Fruit fly (Drosophila melanogaster) whole organism, embryonic: ENCODE data around the gene Dif.
A peak's percentile ranks its signal among the peaks of the same experiment; 100 is the strongest.

ENCODE experiments used
- Aef1 ChIP-seq: fragments of 200-800 bp; sonication (Bioruptor generic); IDR thresholded peaks from 3 replicates; pipeline ENCODE4 v1.3.6; 2022; ENCODE audit warnings: missing biosample characterization, missing genetic modification characterization
- Atf3 ChIP-seq: fragments of 200-800 bp; sonication (Bioruptor generic); optimal IDR thresholded peaks from 3 replicates; lab custom pipeline; 2016; ENCODE audit warnings: missing biosample characterization, missing genetic modification characterization
- Bdp1 ChIP-seq: fragments of 200-800 bp; sonication (Bioruptor generic); optimal IDR thresholded peaks from 3 replicates; lab custom pipeline; 2016; ENCODE audit warnings: missing biosample characterization, missing genetic modification characterization
- CG10431 ChIP-seq: fragments of 200-800 bp; sonication (Bioruptor generic); optimal IDR thresholded peaks from 3 replicates; lab custom pipeline; 2018; ENCODE audit warnings: missing biosample characterization, mild to moderate bottlenecking, missing genetic modification characterization
- CG10543 ChIP-seq: fragments of 200-800 bp; sonication (Bioruptor generic); optimal IDR thresholded peaks from 3 replicates; lab custom pipeline; 2017; ENCODE audit warnings: missing biosample characterization, mild to moderate bottlenecking, missing genetic modification characterization, moderate library complexity
- CG12299 ChIP-seq: fragments of 200-800 bp; sonication (Bioruptor generic); optimal IDR thresholded peaks from 2 replicates; lab custom pipeline; 2018; ENCODE audit warnings: missing biosample characterization, mild to moderate bottlenecking, missing genetic modification characterization
- CG12769 ChIP-seq: fragments of 200-800 bp; sonication (Bioruptor generic); optimal IDR thresholded peaks from 2 replicates; lab custom pipeline; 2019; ENCODE audit warnings: missing biosample characterization, mild to moderate bottlenecking, missing genetic modification characterization, moderate library complexity
- CG16813 ChIP-seq: fragments of 200-800 bp; sonication (Bioruptor generic); IDR thresholded peaks from 3 replicates; pipeline ENCODE4 v1.3.6; 2022; ENCODE audit warnings: missing biosample characterization, missing genetic modification characterization; ENCODE audit not compliant: partially characterized antibody
- CG2129 ChIP-seq: fragments of 200-800 bp; sonication (Bioruptor generic); IDR thresholded peaks from 2 replicates; pipeline ENCODE4 v1.3.6; 2022; ENCODE audit warnings: missing biosample characterization, missing genetic modification characterization; ENCODE audit not compliant: partially characterized antibody
- CG2712 ChIP-seq: fragments of 200-800 bp; optimal IDR thresholded peaks from 3 replicates; lab custom pipeline; 2019; ENCODE audit warnings: missing biosample characterization, mild to moderate bottlenecking, missing genetic modification characterization, moderate library complexity
- CG31365 ChIP-seq: fragments of 200-800 bp; sonication (Bioruptor generic); optimal IDR thresholded peaks from 2 replicates; lab custom pipeline; 2018; ENCODE audit warnings: missing biosample characterization, mild to moderate bottlenecking, missing genetic modification characterization
- CG33213 ChIP-seq: fragments of 200-800 bp; sonication (Bioruptor generic); optimal IDR thresholded peaks from 3 replicates; lab custom pipeline; 2016; ENCODE audit warnings: missing biosample characterization, missing genetic modification characterization
- CG3847 ChIP-seq: fragments of 200-800 bp; sonication (Bioruptor generic); IDR thresholded peaks from 2 replicates; pipeline ENCODE4 v1.3.6; 2022; ENCODE audit warnings: missing biosample characterization, missing genetic modification characterization
- CG43689 ChIP-seq: fragments of 200-800 bp; sonication (Bioruptor generic); IDR thresholded peaks from 2 replicates; pipeline ENCODE4 v1.3.6; 2022; ENCODE audit warnings: missing biosample characterization, missing genetic modification characterization
- CG6175 ChIP-seq: fragments of 200-800 bp; sonication (Bioruptor generic); IDR thresholded peaks from 3 replicates; pipeline ENCODE4 v1.3.6; 2022; ENCODE audit warnings: missing biosample characterization, missing genetic modification characterization
- CG6254 ChIP-seq: fragments of 200-800 bp; sonication (Bioruptor generic); optimal IDR thresholded peaks from 3 replicates; lab custom pipeline; 2017; ENCODE audit warnings: mild to moderate bottlenecking, missing biosample characterization, missing genetic modification reagents, missing genetic modification characterization
- CG6765 ChIP-seq: fragments of 200-800 bp; sonication (Bioruptor generic); optimal IDR thresholded peaks from 3 replicates; lab custom pipeline; 2017; ENCODE audit warnings: missing biosample characterization, mild to moderate bottlenecking, missing genetic modification characterization
- CG7357 ChIP-seq: fragments of 200-800 bp; sonication (Bioruptor generic); IDR thresholded peaks from 3 replicates; pipeline ENCODE4 v1.3.6; 2022; ENCODE audit warnings: missing biosample characterization, missing genetic modification characterization
- CG8359 ChIP-seq: fragments of 200-800 bp; sonication (Bioruptor generic); optimal IDR thresholded peaks from 2 replicates; lab custom pipeline; 2017; ENCODE audit warnings: missing biosample characterization, mild to moderate bottlenecking, missing genetic modification characterization, borderline replicate concordance
- CG8388 ChIP-seq: fragments of 200-800 bp; sonication (Bioruptor generic); optimal IDR thresholded peaks from 2 replicates; lab custom pipeline; 2019; ENCODE audit warnings: missing biosample characterization, mild to moderate bottlenecking, missing genetic modification characterization, moderate library complexity
- CoRest ChIP-seq: fragments of 200-800 bp; sonication (Bioruptor generic); optimal IDR thresholded peaks from 3 replicates; lab custom pipeline; 2018; ENCODE audit warnings: missing biosample characterization, mild to moderate bottlenecking, missing genetic modification characterization, moderate library complexity
- D ChIP-seq, 2 experiments: fragments of 200-800 bp in 1 of 2; fragments of >200 bp in 1 of 2; sonication (Bioruptor generic) in 1 of 2; optimal IDR thresholded peaks; 2 replicates in 1 of 2; 3 replicates in 1 of 2; lab custom pipeline; 2017; ENCODE audit warnings: mild to moderate bottlenecking in 1 of 2, missing biosample characterization in 1 of 2, missing genetic modification characterization in 1 of 2, missing genetic modification reagents in 1 of 2
- D19A ChIP-seq: fragments of 200-800 bp; optimal IDR thresholded peaks from 3 replicates; lab custom pipeline; 2019; ENCODE audit warnings: missing biosample characterization, mild to moderate bottlenecking, missing genetic modification characterization, moderate library complexity
- Fer2 ChIP-seq: fragments of 200-800 bp; sonication (Bioruptor generic); optimal IDR thresholded peaks from 2 replicates; lab custom pipeline; 2018; ENCODE audit warnings: missing biosample characterization, mild to moderate bottlenecking, missing genetic modification characterization, moderate library complexity
- Gug ChIP-seq: fragments of 200-800 bp; sonication (Bioruptor generic); IDR thresholded peaks from 4 replicates; pipeline ENCODE4 v1.3.6; 2022; ENCODE audit warnings: missing biosample characterization, missing genetic modification characterization
- HHEX ChIP-seq: fragments of 200-800 bp; sonication (Bioruptor generic); optimal IDR thresholded peaks from 3 replicates; lab custom pipeline; 2017; ENCODE audit warnings: missing biosample characterization, mild to moderate bottlenecking, missing genetic modification characterization, missing genetic modification reagents
- Jarid2 ChIP-seq: fragments of 200-800 bp; sonication (Bioruptor generic); optimal IDR thresholded peaks from 3 replicates; lab custom pipeline; 2017; ENCODE audit warnings: mild to moderate bottlenecking, missing biosample characterization, missing genetic modification reagents, missing genetic modification characterization
- NK7.1 ChIP-seq: fragments of 200-800 bp; sonication (Bioruptor generic); optimal IDR thresholded peaks from 3 replicates; lab custom pipeline; 2016; ENCODE audit warnings: missing biosample characterization, missing genetic modification characterization
- Optix ChIP-seq: fragments of 200-800 bp; sonication (Bioruptor generic); IDR thresholded peaks from 3 replicates; pipeline ENCODE4 v1.3.6; 2022; ENCODE audit warnings: missing biosample characterization, missing genetic modification characterization
- Sin3A ChIP-seq: fragments of >200 bp; optimal IDR thresholded peaks from 2 replicates; lab custom pipeline; 2018
- Six4 ChIP-seq: fragments of 200-800 bp; sonication (Bioruptor generic); optimal IDR thresholded peaks from 2 replicates; lab custom pipeline; 2016; ENCODE audit warnings: missing biosample characterization, missing genetic modification characterization
- Taf1 ChIP-seq: fragments of 200-800 bp; sonication (Bioruptor generic); IDR thresholded peaks from 2 replicates; pipeline ENCODE4 v1.3.6; 2022; ENCODE audit warnings: missing biosample characterization, missing genetic modification characterization
- bowl ChIP-seq: fragments of 200-800 bp; sonication (Bioruptor generic); IDR thresholded peaks from 2 replicates; pipeline ENCODE4 v1.3.6; 2022; ENCODE audit warnings: missing biosample characterization, missing genetic modification characterization
- btn ChIP-seq: fragments of 200-800 bp; sonication (Bioruptor generic); optimal IDR thresholded peaks from 2 replicates; lab custom pipeline; 2016; ENCODE audit warnings: missing biosample characterization, missing genetic modification characterization
- cg ChIP-seq: fragments of 200-800 bp; sonication (Bioruptor generic); optimal IDR thresholded peaks from 3 replicates; lab custom pipeline; 2019; ENCODE audit warnings: missing biosample characterization, mild to moderate bottlenecking, missing genetic modification characterization, moderate library complexity
- croc ChIP-seq: fragments of 200-800 bp; sonication (Bioruptor generic); conservative IDR thresholded peaks from 3 replicates; pipeline ENCODE4 v1.3.6; 2022; ENCODE audit warnings: missing biosample characterization, missing genetic modification characterization
- crol ChIP-seq: fragments of 200-800 bp; sonication (Bioruptor generic); IDR thresholded peaks from 2 replicates; pipeline ENCODE4 v1.3.6; 2022; ENCODE audit warnings: missing biosample characterization, missing genetic modification characterization
- dan ChIP-seq: fragments of 200-800 bp; sonication (Bioruptor generic); IDR thresholded peaks from 2 replicates; pipeline ENCODE4 v1.3.6; 2022; ENCODE audit warnings: missing biosample characterization, missing genetic modification characterization
- danr ChIP-seq: fragments of 200-800 bp; sonication (Bioruptor generic); IDR thresholded peaks from 2 replicates; pipeline ENCODE4 v1.3.6; 2022; ENCODE audit warnings: missing biosample characterization, missing genetic modification characterization
- disco-r ChIP-seq: fragments of 200-800 bp; sonication (Bioruptor generic); optimal IDR thresholded peaks from 2 replicates; lab custom pipeline; 2016; ENCODE audit warnings: missing biosample characterization, missing genetic modification characterization
- gsb-n ChIP-seq: fragments of 200-800 bp; sonication (Bioruptor generic); optimal IDR thresholded peaks from 3 replicates; lab custom pipeline; 2018; ENCODE audit warnings: missing biosample characterization, mild to moderate bottlenecking, missing genetic modification characterization
- lilli ChIP-seq: fragments of 200-800 bp; sonication (Bioruptor generic); optimal IDR thresholded peaks from 3 replicates; lab custom pipeline; 2016; ENCODE audit warnings: missing biosample characterization, missing genetic modification characterization
- mld ChIP-seq: fragments of 200-800 bp; sonication (Bioruptor generic); IDR thresholded peaks from 3 replicates; pipeline ENCODE4 v1.3.6; 2022; ENCODE audit warnings: missing biosample characterization, missing genetic modification characterization; ENCODE audit not compliant: partially characterized antibody
- pb ChIP-seq: fragments of 200-800 bp; sonication (Bioruptor generic); optimal IDR thresholded peaks from 3 replicates; lab custom pipeline; 2016; ENCODE audit warnings: missing biosample characterization, missing genetic modification characterization
- psq ChIP-seq: fragments of 200-800 bp; sonication (Bioruptor generic); optimal IDR thresholded peaks from 2 replicates; lab custom pipeline; 2017; ENCODE audit warnings: missing biosample characterization, missing genetic modification characterization
- ranshi ChIP-seq: fragments of 200-800 bp; sonication (Bioruptor generic); IDR thresholded peaks from 2 replicates; pipeline ENCODE4 v1.3.6; 2022; ENCODE audit warnings: missing biosample characterization, missing genetic modification characterization
- rib ChIP-seq: fragments of 200-800 bp; sonication (Bioruptor generic); IDR thresholded peaks from 2 replicates; pipeline ENCODE4 v1.3.6; 2022; ENCODE audit warnings: missing biosample characterization, missing genetic modification characterization
- row ChIP-seq: fragments of 200-800 bp; sonication (Bioruptor generic); IDR thresholded peaks from 3 replicates; pipeline ENCODE4 v1.3.6; 2022; ENCODE audit warnings: missing biosample characterization, missing genetic modification characterization
- seq ChIP-seq: fragments of 200-800 bp; sonication (Bioruptor generic); IDR thresholded peaks from 2 replicates; pipeline ENCODE4 v1.3.6; 2022; ENCODE audit warnings: missing biosample characterization, missing genetic modification characterization

Gene Dif

DNA sequence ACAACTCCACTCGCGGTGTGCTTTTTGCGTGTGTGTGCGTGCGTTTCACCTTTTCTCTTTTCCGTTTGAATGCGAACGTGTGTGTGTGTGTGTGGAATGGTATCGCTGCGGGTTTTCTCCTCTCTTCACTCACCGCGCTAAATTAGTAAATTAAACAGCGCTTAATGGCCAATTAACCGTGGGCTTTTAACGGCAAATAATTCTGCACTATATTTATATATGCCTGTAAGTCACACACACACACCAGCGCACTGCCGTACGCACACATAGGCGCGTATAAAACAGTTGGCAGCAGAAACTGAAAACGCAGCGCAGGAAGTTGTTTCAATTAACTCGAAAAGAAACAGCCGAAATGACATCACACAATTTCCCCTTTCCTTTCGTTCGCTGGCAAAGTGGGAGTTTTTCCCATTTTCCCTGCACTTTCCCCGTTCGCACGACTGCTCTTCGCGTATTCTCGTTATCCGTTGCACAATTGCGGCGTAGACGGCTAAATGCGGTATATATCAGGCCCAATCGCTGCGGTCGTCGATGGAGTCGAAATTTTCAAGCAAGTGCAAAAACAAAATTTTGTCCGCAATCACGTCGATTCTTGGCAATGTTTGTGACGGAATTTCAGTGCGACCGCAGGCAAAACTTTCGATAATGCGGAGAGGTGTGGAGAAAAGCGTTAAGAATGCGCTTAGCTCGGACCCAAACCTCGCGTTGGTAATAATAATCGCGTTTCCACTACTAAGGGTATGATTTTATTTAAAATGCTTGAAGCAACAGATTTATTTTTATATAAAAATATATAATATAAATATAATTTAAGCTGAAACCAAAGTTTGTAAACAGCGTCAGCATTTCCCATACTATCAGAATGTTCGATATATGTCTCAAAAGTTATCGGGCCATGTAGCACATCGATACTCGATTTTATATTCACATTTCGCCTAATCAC is 39.9 kb upstream of the Dif start, which contains the start of gene BicD (continued):
- no peak for TF ChIP-seq btn (GFP tag; lab: Kevin White, UChicago)
- no peak for TF ChIP-seq CG33213 (GFP tag; lab: Kevin White, UChicago)
- TF ChIP-seq psq = no peak
- TF ChIP-seq Sin3A (lab: Kevin White, UChicago) = peak; percentile 9
- no peak for TF ChIP-seq lilli (GFP tag; lab: Kevin White, UChicago)
- TF ChIP-seq CG16813 (GFP tag; lab: Robert Waterston, UW) = peak; percentile 66
- no peak for TF ChIP-seq danr
- no peak for TF ChIP-seq dan (GFP tag; lab: Robert Waterston, UW)
- no peak for TF ChIP-seq seq
- TF ChIP-seq Optix (GFP tag; lab: Robert Waterston, UW) = no peak
- no peak for TF ChIP-seq CG43689 (GFP tag; lab: Robert Waterston, UW)
- peak; percentile 61 for TF ChIP-seq CG10431
- TF ChIP-seq CG7357 (GFP tag; lab: Robert Waterston, UW) = peak; percentile 91
- peak; percentile 12 for TF ChIP-seq CG10543 (GFP tag; lab: Kevin White, UChicago)
- no peak for TF ChIP-seq row
- no peak for TF ChIP-seq CG8388 (GFP tag; lab: Kevin White, UChicago)
- peak; percentile 65 for TF ChIP-seq Jarid2
- TF ChIP-seq Aef1 (GFP tag; lab: Robert Waterston, UW) = 0 out of 3 replicates have a peak, but pooled peaks have one; percentile 12
- TF ChIP-seq CG6765 = peak; percentile 0
- no peak for TF ChIP-seq Atf3
- no peak for TF ChIP-seq Taf1 (GFP tag; lab: Robert Waterston, UW)
- no peak for TF ChIP-seq pb (GFP tag; lab: Kevin White, UChicago)
- peak; percentile 60 for TF ChIP-seq CG2712 (tag; lab: Kevin White, UChicago)
- no peak for TF ChIP-seq D19A
- TF ChIP-seq CG8359 (GFP tag; lab: Kevin White, UChicago) = no peak
- TF ChIP-seq CG12769 (tag; lab: Kevin White, UChicago) = peak; percentile 54
- no peak for TF ChIP-seq Gug
- no peak for TF ChIP-seq crol
- TF ChIP-seq CoRest (tag; lab: Kevin White, UChicago) = peak; percentile 58
- peak; percentile 6 for TF ChIP-seq HHEX (GFP tag; lab: Kevin White, UChicago)
- no peak for TF ChIP-seq CG3847
- peak; percentile 3 for TF ChIP-seq gsb-n (tag; lab: Kevin White, UChicago)
- no peak for TF ChIP-seq disco-r (GFP tag; lab: Kevin White, UChicago)
- TF ChIP-seq CG31365 = no peak
- TF ChIP-seq CG2129 (GFP tag; lab: Robert Waterston, UW) = no peak
- TF ChIP-seq cg (GFP tag; lab: Kevin White, UChicago) = peak; percentile 88
- TF ChIP-seq bowl (GFP tag; lab: Robert Waterston, UW) = no peak
- TF ChIP-seq CG6254 (GFP tag; lab: Kevin White, UChicago) = peak; percentile 7
- TF ChIP-seq Bdp1 = peak; percentile 31
- TF ChIP-seq Fer2 (tag; lab: Kevin White, UChicago) = no peak
- no peak for TF ChIP-seq CG12299 (tag; lab: Kevin White, UChicago)
- TF ChIP-seq ranshi = no peak
- no peak for TF ChIP-seq Six4 (GFP tag; lab: Kevin White, UChicago)
- no peak for TF ChIP-seq croc (GFP tag; lab: Robert Waterston, UW)
- TF ChIP-seq CG6175 (GFP tag; lab: Robert Waterston, UW) = no peak
- no peak for TF ChIP-seq mld
- peak; percentile 46 for TF ChIP-seq D (optimal IDR thresholded peaks at IDR 0.05; lab: Kevin White, UChicago)
- no peak for TF ChIP-seq D (GFP tag; optimal IDR thresholded peaks at IDR 0.05; lab: Kevin White, UChicago)
- TF ChIP-seq rib (GFP tag; lab: Robert Waterston, UW) = no peak
- TF ChIP-seq NK7.1 (GFP tag; lab: Kevin White, UChicago) = no peak
